Worm (Caenorhabditis elegans) whole organism, L4 larva: ENCODE data around the gene Y46H3A.5.

Source experiments
- F49E8.2 ChIP-seq: sonication (generic microtip); optimal IDR thresholded peaks from 2 replicates; lab custom pipeline; 2016; ENCODE audit warnings: missing compliant biosample characterization, mild to moderate bottlenecking, missing genetic modification characterization, borderline replicate concordance
- T20F7.1 ChIP-seq: fragments of 200-800 bp; sonication (Bioruptor generic); optimal IDR thresholded peaks from 2 replicates; lab custom pipeline; 2018; ENCODE audit warnings: mild to moderate bottlenecking, missing genetic modification characterization, missing compliant biosample characterization
- ceh-32 ChIP-seq: sonication (generic microtip); optimal IDR thresholded peaks from 2 replicates; lab custom pipeline; 2016; ENCODE audit warnings: mild to moderate bottlenecking, missing genetic modification characterization, missing compliant biosample characterization; ENCODE audit not compliant: poor library complexity
- ceh-44 ChIP-seq: fragments of 200-800 bp; sonication (Bioruptor generic); IDR thresholded peaks from 2 replicates; pipeline ENCODE4 v1.3.6; 2022; ENCODE audit warnings: missing genetic modification reagents, missing genetic modification characterization, missing compliant biosample characterization
- nhr-10 ChIP-seq: fragments of 150-350 bp; optimal IDR thresholded peaks from 2 replicates; lab custom pipeline; 2014; ENCODE audit warnings: missing biosample characterization, missing genetic modification characterization
- nhr-28 ChIP-seq: fragments of 150-350 bp; optimal IDR thresholded peaks from 2 replicates; lab custom pipeline; 2014; ENCODE audit warnings: missing biosample characterization, missing genetic modification characterization
- nhr-42 ChIP-seq: fragments of 200-800 bp; sonication (Bioruptor generic); IDR thresholded peaks from 2 replicates; pipeline ENCODE4 v1.3.6; 2022; ENCODE audit warnings: missing genetic modification characterization, missing compliant biosample characterization
- nhr-76 ChIP-seq: fragments of 150-350 bp; optimal IDR thresholded peaks from 2 replicates; lab custom pipeline; 2014; ENCODE audit warnings: missing biosample characterization, missing genetic modification characterization
- nhr-77 ChIP-seq: fragments of 150-350 bp; optimal IDR thresholded peaks from 2 replicates; lab custom pipeline; 2014; ENCODE audit warnings: missing biosample characterization, missing genetic modification characterization
- php-3 ChIP-seq: fragments of 200-800 bp; sonication (Bioruptor generic); IDR thresholded peaks from 2 replicates; pipeline ENCODE4 v1.3.6; 2022; ENCODE audit warnings: missing genetic modification reagents, missing genetic modification characterization, missing compliant biosample characterization
- unc-62 ChIP-seq, 3 experiments: fragments of 150-350 bp in 1 of 3; sonication (generic microtip); optimal IDR thresholded peaks in 2 of 3; peaks in 1 of 3; 1 replicate in 1 of 3; 2 replicates in 2 of 3; lab custom pipeline; 2014 to 2017; ENCODE audit warnings: missing biosample characterization in 3 of 3, missing genetic modification characterization in 3 of 3, missing genetic modification reagents in 3 of 3, missing genotype in 1 of 3

- TF ChIP-seq php-3 (GFP tag; lab: Robert Waterston, UW): no peak
- no peak for TF ChIP-seq F49E8.2
- no peak for TF ChIP-seq nhr-42 (GFP tag; lab: Robert Waterston, UW)
- TF ChIP-seq unc-62 (GFP tag; optimal IDR thresholded peaks at IDR 0.05 in 1 of 2; lab: Kevin White, UChicago): no peak
- TF ChIP-seq unc-62 (tag; optimal IDR thresholded peaks at IDR 0.05; lab: Kevin White, UChicago): no peak
- no peak for TF ChIP-seq ceh-44
- TF ChIP-seq ceh-32 (tag; lab: Kevin White, UChicago): no peak
- TF ChIP-seq nhr-28 (tag; lab: Kevin White, UChicago): no peak
- no peak for TF ChIP-seq nhr-77
- no peak for TF ChIP-seq T20F7.1 (GFP tag; lab: Kevin White, UChicago)
- no peak for TF ChIP-seq nhr-10
- no peak for TF ChIP-seq nhr-76
These were observed 35.5 kb downstream of the Y46H3A.5 start, which contains the start of gene F36H9.4 for ce11 chrV:1779136-1779535.
